Worm (Caenorhabditis elegans) whole organism, young adult: ENCODE measurements around the gene B0513.4.

Source experiments
- B0261.1 ChIP-seq: sonication (generic microtip); optimal IDR thresholded peaks from 2 replicates; lab custom pipeline; 2016; ENCODE audit warnings: mild to moderate bottlenecking, missing genetic modification characterization, moderate library complexity, missing compliant biosample characterization
- B0336.3 ChIP-seq: fragments of 200-800 bp; sonication (Bioruptor generic); IDR thresholded peaks from 2 replicates; pipeline ENCODE4 v1.3.6; 2022; ENCODE audit warnings: missing genetic modification characterization, missing compliant biosample characterization
- D2030.7 ChIP-seq: fragments of 200-800 bp; sonication (Bioruptor generic); IDR thresholded peaks from 2 replicates; pipeline ENCODE4 v1.3.6; 2022; ENCODE audit warnings: missing genetic modification reagents, missing genetic modification characterization, missing compliant biosample characterization
- F37B4.10 ChIP-seq: fragments of 200-800 bp; sonication (Bioruptor generic); IDR thresholded peaks from 2 replicates; pipeline ENCODE4 v1.3.6; 2022; ENCODE audit warnings: missing genetic modification characterization, missing compliant biosample characterization
- F52B5.7 ChIP-seq: sonication (generic microtip); optimal IDR thresholded peaks from 2 replicates; lab custom pipeline; 2016; ENCODE audit warnings: mild to moderate bottlenecking, missing genetic modification characterization, missing compliant biosample characterization
- F55B11.4 ChIP-seq: sonication (generic microtip); optimal IDR thresholded peaks from 2 replicates; lab custom pipeline; 2016; ENCODE audit warnings: missing compliant biosample characterization, missing genetic modification characterization, borderline replicate concordance; ENCODE audit not compliant: insufficient read depth
- Y53G8AR.9 ChIP-seq: fragments of 200-800 bp; sonication (Bioruptor generic); conservative IDR thresholded peaks from 2 replicates; pipeline ENCODE4 v1.3.6; 2022; ENCODE audit warnings: missing genetic modification reagents, missing genetic modification characterization, missing compliant biosample characterization
- Y56A3A.18 ChIP-seq: fragments of 200-800 bp; sonication (Bioruptor generic); IDR thresholded peaks from 2 replicates; pipeline ENCODE4 v1.3.6; 2022; ENCODE audit warnings: missing genetic modification reagents, missing genetic modification characterization, missing compliant biosample characterization
- akir-1 ChIP-seq: fragments of 200-800 bp; sonication (Bioruptor generic); optimal IDR thresholded peaks from 2 replicates; lab custom pipeline; 2018; ENCODE audit warnings: mild to moderate bottlenecking, missing genetic modification characterization, moderate library complexity, missing compliant biosample characterization
- ama-1 ChIP-seq, 3 experiments: fragments of 150-350 bp in 1 of 3; sonication (generic microtip) in 2 of 3; optimal IDR thresholded peaks; 2 replicates each; lab custom pipeline; 2014 to 2018; ENCODE audit warnings: missing biosample characterization in 2 of 3, missing genetic modification characterization in 2 of 3, missing genetic modification reagents in 2 of 3
- aptf-2 ChIP-seq: fragments of 200-800 bp; sonication (Bioruptor generic); conservative IDR thresholded peaks from 2 replicates; pipeline ENCODE4 v1.3.6; 2022; ENCODE audit warnings: missing genetic modification reagents, missing genetic modification characterization, missing compliant biosample characterization
- attf-6 ChIP-seq: fragments of 200-800 bp; sonication (Bioruptor generic); IDR thresholded peaks from 2 replicates; pipeline ENCODE4 v1.3.6; 2022; ENCODE audit warnings: missing genetic modification reagents, missing genetic modification characterization, missing compliant biosample characterization
- bed-2 ChIP-seq: fragments of 200-800 bp; sonication (Bioruptor generic); IDR thresholded peaks from 2 replicates; pipeline ENCODE4 v1.3.6; 2022; ENCODE audit warnings: missing genetic modification reagents, missing genetic modification characterization, missing compliant biosample characterization
- cebp-1 ChIP-seq, 2 experiments: fragments of 200-800 bp in 1 of 2; sonication (Bioruptor generic) in 1 of 2; sonication (generic microtip) in 1 of 2; IDR thresholded peaks in 1 of 2; optimal IDR thresholded peaks in 1 of 2; 2 replicates each; pipeline versions ENCODE4 v1.3.6 to Lab custom; 2017 to 2022; ENCODE audit warnings: missing compliant biosample characterization in 2 of 2, missing genetic modification characterization in 2 of 2, mild to moderate bottlenecking in 1 of 2, missing genetic modification reagents in 1 of 2, moderate library complexity in 1 of 2
- ceh-100 ChIP-seq: fragments of 200-800 bp; sonication (Bioruptor generic); IDR thresholded peaks from 2 replicates; pipeline ENCODE4 v1.3.6; 2022; ENCODE audit warnings: missing genetic modification reagents, missing genetic modification characterization, missing compliant biosample characterization
- ceh-40 ChIP-seq: fragments of 200-800 bp; sonication (Bioruptor generic); IDR thresholded peaks from 2 replicates; pipeline ENCODE4 v1.3.6; 2022; ENCODE audit warnings: missing genetic modification characterization, missing compliant biosample characterization
- die-1 ChIP-seq: sonication (generic microtip); optimal IDR thresholded peaks from 2 replicates; lab custom pipeline; 2016; ENCODE audit warnings: missing genotype, mild to moderate bottlenecking, missing genetic modification characterization, missing compliant biosample characterization
- dox-1 ChIP-seq: fragments of 200-800 bp; sonication (Bioruptor generic); IDR thresholded peaks from 2 replicates; pipeline ENCODE4 v1.3.6; 2022; ENCODE audit warnings: missing genetic modification reagents, missing genetic modification characterization, missing compliant biosample characterization
- efl-1 ChIP-seq: fragments of 150-350 bp; optimal IDR thresholded peaks from 2 replicates; lab custom pipeline; 2014; ENCODE audit warnings: missing biosample characterization, missing genetic modification reagents, missing genetic modification characterization
- egl-18 ChIP-seq: fragments of 200-800 bp; sonication (Bioruptor generic); IDR thresholded peaks from 2 replicates; pipeline ENCODE4 v1.3.6; 2022; ENCODE audit warnings: missing genetic modification reagents, missing genetic modification characterization, missing compliant biosample characterization
- ekl-4 ChIP-seq: fragments of 200-800 bp; sonication (Bioruptor generic); IDR thresholded peaks from 2 replicates; pipeline ENCODE4 v1.3.6; 2022; ENCODE audit warnings: missing genetic modification reagents, missing genetic modification characterization, missing compliant biosample characterization
- hlh-12 ChIP-seq: sonication (generic microtip); optimal IDR thresholded peaks from 2 replicates; lab custom pipeline; 2016; ENCODE audit warnings: missing genetic modification characterization, missing compliant biosample characterization
- hlh-26 ChIP-seq: fragments of 200-800 bp; sonication (Bioruptor generic); conservative IDR thresholded peaks from 2 replicates; pipeline ENCODE4 v1.3.6; 2022; ENCODE audit warnings: missing genetic modification reagents, missing genetic modification characterization, missing compliant biosample characterization
- hrde-1 ChIP-seq: sonication (generic microtip); optimal IDR thresholded peaks from 2 replicates; lab custom pipeline; 2016; ENCODE audit warnings: missing genetic modification characterization, mild to moderate bottlenecking, missing compliant biosample characterization, moderate library complexity, missing genotype, missing genetic modification reagents, borderline replicate concordance
- let-526 ChIP-seq: fragments of 200-800 bp; sonication (Bioruptor generic); IDR thresholded peaks from 2 replicates; pipeline ENCODE4 v1.3.6; 2022; ENCODE audit warnings: missing genetic modification reagents, missing genetic modification characterization, missing compliant biosample characterization
- lin-54 ChIP-seq: fragments of 200-800 bp; sonication (Bioruptor generic); optimal IDR thresholded peaks from 2 replicates; lab custom pipeline; 2018; ENCODE audit warnings: mild to moderate bottlenecking, missing genetic modification characterization, missing compliant biosample characterization
- lsl-1 ChIP-seq: fragments of 200-800 bp; sonication (Bioruptor generic); optimal IDR thresholded peaks from 2 replicates; lab custom pipeline; 2018; ENCODE audit warnings: mild to moderate bottlenecking, missing genetic modification characterization, moderate library complexity, missing compliant biosample characterization
- madf-8 ChIP-seq: fragments of 200-800 bp; sonication (Bioruptor generic); conservative IDR thresholded peaks from 2 replicates; pipeline ENCODE4 v1.3.6; 2022; ENCODE audit warnings: missing genetic modification reagents, missing genetic modification characterization, missing compliant biosample characterization
- nhr-27 ChIP-seq: fragments of 200-800 bp; sonication (Bioruptor generic); optimal IDR thresholded peaks from 2 replicates; lab custom pipeline; 2018; ENCODE audit warnings: mild to moderate bottlenecking, missing genetic modification characterization, moderate library complexity, missing compliant biosample characterization
- nhr-90 ChIP-seq: sonication (generic microtip); optimal IDR thresholded peaks from 2 replicates; lab custom pipeline; 2016; ENCODE audit warnings: missing genotype, mild to moderate bottlenecking, missing genetic modification characterization, missing compliant biosample characterization
- pbrm-1 ChIP-seq: fragments of 200-800 bp; sonication (Bioruptor generic); IDR thresholded peaks from 2 replicates; pipeline ENCODE4 v1.3.6; 2022; ENCODE audit warnings: missing genetic modification reagents, missing genetic modification characterization, missing compliant biosample characterization
- pha-4 ChIP-seq: fragments of 150-350 bp; sonication (generic microtip); optimal IDR thresholded peaks from 2 replicates; lab custom pipeline; 2014; ENCODE audit warnings: missing biosample characterization, missing genetic modification reagents, missing genetic modification characterization
- rec-8 ChIP-seq, 2 experiments: sonication (generic microtip); optimal IDR thresholded peaks; 2 replicates each; lab custom pipeline; 2016; ENCODE audit warnings: mild to moderate bottlenecking in 2 of 2, missing genetic modification characterization in 2 of 2, missing genetic modification reagents in 2 of 2, missing genotype in 2 of 2, missing biosample characterization in 1 of 2, missing compliant biosample characterization in 1 of 2, moderate library complexity in 1 of 2
- repo-1 ChIP-seq: sonication (generic microtip); optimal IDR thresholded peaks from 2 replicates; lab custom pipeline; 2017; ENCODE audit warnings: mild to moderate bottlenecking, missing genetic modification characterization, missing compliant biosample characterization
- snpc-1.3 ChIP-seq: sonication (generic microtip); optimal IDR thresholded peaks from 2 replicates; lab custom pipeline; 2017; ENCODE audit warnings: missing genetic modification characterization, mild to moderate bottlenecking, missing compliant biosample characterization, antibody characterized with exemption, moderate library complexity, missing genotype, missing genetic modification reagents; ENCODE audit not compliant: insufficient read depth
- sptf-2 ChIP-seq: fragments of 200-800 bp; sonication (Bioruptor generic); optimal IDR thresholded peaks from 2 replicates; lab custom pipeline; 2018; ENCODE audit warnings: mild to moderate bottlenecking, missing genetic modification characterization, missing compliant biosample characterization
- ztf-22 ChIP-seq: fragments of 200-800 bp; sonication (Bioruptor generic); optimal IDR thresholded peaks from 2 replicates; lab custom pipeline; 2018; ENCODE audit warnings: mild to moderate bottlenecking, missing genetic modification characterization, moderate library complexity, missing compliant biosample characterization
- ztf-3 ChIP-seq: fragments of 200-800 bp; sonication (Bioruptor generic); optimal IDR thresholded peaks from 2 replicates; lab custom pipeline; 2018; ENCODE audit warnings: mild to moderate bottlenecking, missing genetic modification characterization, missing compliant biosample characterization

Gene B0513.4

ce11 chrIV:13870085-13870484, 9.9 kb upstream of the B0513.4 start (continued):
- TF ChIP-seq F52B5.7 (tag; lab: Kevin White, UChicago) (peak; percentile 39), ztf-22 (GFP tag; lab: Kevin White, UChicago) (no peak), akir-1 (no peak), aptf-2 (GFP tag; lab: Robert Waterston, UW) (no peak), ekl-4 (GFP tag; lab: Robert Waterston, UW) (no peak), pha-4 (tag; lab: Kevin White, UChicago) (no peak), Y53G8AR.9 (GFP tag; lab: Robert Waterston, UW) (no peak), rec-8 (tag; optimal IDR thresholded peaks at IDR 0.05; lab: Kevin White, UChicago) (no peak), let-526 (no peak), die-1 (tag; lab: Kevin White, UChicago) (peak; percentile 60), Y56A3A.18 (GFP tag; lab: Robert Waterston, UW) (no peak), hlh-12 (no peak), ama-1 (optimal IDR thresholded peaks at IDR 0.05; lab: Kevin White, UChicago) (no peak), ama-1 (GFP tag; optimal IDR thresholded peaks at IDR 0.05; lab: Kevin White, UChicago) (peak in 1 of 2 experiments; percentile 8), cebp-1 (GFP tag; IDR thresholded peaks at IDR 0.05; lab: Robert Waterston, UW) (no peak), cebp-1 (tag; optimal IDR thresholded peaks at IDR 0.05; lab: Kevin White, UChicago) (peak; percentile 20), hrde-1 (tag; lab: Kevin White, UChicago) (no peak), ceh-100 (GFP tag; lab: Robert Waterston, UW) (no peak), lin-54 (GFP tag; lab: Kevin White, UChicago) (no peak), F55B11.4 (tag; lab: Kevin White, UChicago) (no peak), madf-8 (GFP tag; lab: Robert Waterston, UW) (0 out of 2 replicates have a peak, but pooled peaks have one; percentile 11), attf-6 (GFP tag; lab: Robert Waterston, UW) (peak; percentile 95), B0261.1 (tag; lab: Kevin White, UChicago) (peak; percentile 73), bed-2 (no peak), pbrm-1 (GFP tag; lab: Robert Waterston, UW) (no peak), hlh-26 (GFP tag; lab: Robert Waterston, UW) (no peak), lsl-1 (peak; percentile 25), F37B4.10 (GFP tag; lab: Robert Waterston, UW) (no peak), snpc-1.3 (tag; lab: Kevin White, UChicago) (peak; percentile 46), D2030.7 (peak; percentile 53; the same call in 1 of the 2 replicates), egl-18 (no peak), efl-1 (GFP tag; lab: Kevin White, UChicago) (no peak), nhr-90 (no peak), nhr-27 (tag; lab: Kevin White, UChicago) (no peak), ztf-3 (GFP tag; lab: Kevin White, UChicago) (no peak), B0336.3 (GFP tag; lab: Robert Waterston, UW) (no peak), sptf-2 (GFP tag; lab: Kevin White, UChicago) (no peak), dox-1 (GFP tag; lab: Robert Waterston, UW) (no peak; the same call in 1 of the 2 replicates), ceh-40 (no peak), repo-1 (tag; lab: Kevin White, UChicago) (no peak)
